Worm (Caenorhabditis elegans) whole organism, mixed stage, embryonic: ENCODE results near the gene pmk-2.

Experiments used
- M03D4.4 ChIP-seq: sonication (generic microtip); optimal IDR thresholded peaks from 2 replicates; lab custom pipeline; 2017; ENCODE audit warnings: mild to moderate bottlenecking, missing genetic modification characterization, missing compliant biosample characterization
- blmp-1 ChIP-seq: fragments of 150-350 bp; optimal IDR thresholded peaks from 2 replicates; lab custom pipeline; 2014; ENCODE audit warnings: missing biosample characterization, missing genetic modification characterization
- ceh-83 ChIP-seq: fragments of 200-800 bp; sonication (Bioruptor generic); optimal IDR thresholded peaks from 2 replicates; lab custom pipeline; 2018; ENCODE audit warnings: mild to moderate bottlenecking, missing genetic modification characterization, missing compliant biosample characterization
- ces-1 ChIP-seq: fragments of 150-350 bp; optimal IDR thresholded peaks from 2 replicates; lab custom pipeline; 2014; ENCODE audit warnings: missing biosample characterization, missing genetic modification reagents, missing genetic modification characterization
- cnd-1 ChIP-seq: fragments of 200-800 bp; sonication (Bioruptor generic); optimal IDR thresholded peaks from 2 replicates; lab custom pipeline; 2018; ENCODE audit warnings: mild to moderate bottlenecking, missing genetic modification characterization, missing compliant biosample characterization
- drap-1 ChIP-seq: fragments of 200-800 bp; sonication (Bioruptor generic); optimal IDR thresholded peaks from 3 replicates; lab custom pipeline; 2018; ENCODE audit warnings: mild to moderate bottlenecking, missing genetic modification characterization, missing compliant biosample characterization
- ham-2 ChIP-seq: fragments of 200-800 bp; sonication (Bioruptor generic); optimal IDR thresholded peaks from 2 replicates; lab custom pipeline; 2018; ENCODE audit warnings: mild to moderate bottlenecking, missing genetic modification characterization, missing compliant biosample characterization
- hlh-1 ChIP-seq: fragments of 150-350 bp; optimal IDR thresholded peaks from 2 replicates; lab custom pipeline; 2014; ENCODE audit warnings: missing biosample characterization, missing genetic modification reagents, missing genetic modification characterization
- lin-13 ChIP-seq: fragments of 150-350 bp; optimal IDR thresholded peaks from 2 replicates; lab custom pipeline; 2014; ENCODE audit warnings: missing biosample characterization, missing genetic modification characterization
- lin-32 ChIP-seq: fragments of 200-800 bp; sonication (Bioruptor generic); optimal IDR thresholded peaks from 2 replicates; lab custom pipeline; 2018; ENCODE audit warnings: mild to moderate bottlenecking, missing genetic modification characterization, missing compliant biosample characterization
- lsy-2 ChIP-seq: fragments of 150-350 bp; optimal IDR thresholded peaks from 2 replicates; lab custom pipeline; 2014; ENCODE audit warnings: missing biosample characterization, missing genetic modification characterization
- mab-5 ChIP-seq: fragments of 150-350 bp; optimal IDR thresholded peaks from 2 replicates; lab custom pipeline; 2014; ENCODE audit warnings: missing biosample characterization, missing genetic modification characterization
- mep-1 ChIP-seq: fragments of 150-350 bp; optimal IDR thresholded peaks from 2 replicates; lab custom pipeline; 2017; ENCODE audit warnings: missing biosample characterization, missing genetic modification reagents, missing genetic modification characterization, inconsistent platforms
- mls-2 ChIP-seq: sonication (generic microtip); optimal IDR thresholded peaks from 2 replicates; lab custom pipeline; 2016; ENCODE audit warnings: mild to moderate bottlenecking, missing genetic modification characterization, moderate library complexity, missing compliant biosample characterization
- nhr-12 ChIP-seq: fragments of 150-350 bp; optimal IDR thresholded peaks from 2 replicates; lab custom pipeline; 2014; ENCODE audit warnings: missing biosample characterization, missing genetic modification characterization
- nhr-2 ChIP-seq: fragments of 150-350 bp; optimal IDR thresholded peaks from 2 replicates; lab custom pipeline; 2014; ENCODE audit warnings: missing biosample characterization, missing genetic modification characterization
- nhr-237 ChIP-seq: fragments of 150-350 bp; optimal IDR thresholded peaks from 2 replicates; lab custom pipeline; 2014; ENCODE audit warnings: missing biosample characterization, missing genetic modification characterization
- nhr-28 ChIP-seq: fragments of 150-350 bp; optimal IDR thresholded peaks from 2 replicates; lab custom pipeline; 2014; ENCODE audit warnings: missing biosample characterization, missing genetic modification characterization
- pha-4 ChIP-seq: fragments of 150-350 bp; optimal IDR thresholded peaks from 2 replicates; lab custom pipeline; 2018; ENCODE audit warnings: missing biosample characterization, missing genetic modification reagents, missing genetic modification characterization
- sem-2 ChIP-seq: fragments of 200-800 bp; sonication (Bioruptor generic); optimal IDR thresholded peaks from 2 replicates; lab custom pipeline; 2018; ENCODE audit warnings: mild to moderate bottlenecking, missing genetic modification characterization, missing compliant biosample characterization
- snpc-4 ChIP-seq: fragments of 150-350 bp; optimal IDR thresholded peaks from 2 replicates; lab custom pipeline; 2014; ENCODE audit warnings: missing biosample characterization, missing genetic modification characterization
- sptf-1 ChIP-seq: sonication (generic microtip); optimal IDR thresholded peaks from 2 replicates; lab custom pipeline; 2017; ENCODE audit warnings: mild to moderate bottlenecking, missing genetic modification characterization, moderate library complexity, missing compliant biosample characterization
- tbx-8 ChIP-seq: fragments of 200-800 bp; sonication (Bioruptor generic); optimal IDR thresholded peaks from 2 replicates; lab custom pipeline; 2018; ENCODE audit warnings: mild to moderate bottlenecking, missing genetic modification characterization, moderate library complexity, missing compliant biosample characterization
- unc-120 ChIP-seq: sonication (generic microtip); optimal IDR thresholded peaks from 2 replicates; lab custom pipeline; 2017; ENCODE audit warnings: missing genetic modification characterization, missing compliant biosample characterization; ENCODE audit not compliant: poor library complexity, severe bottlenecking
- unc-62 ChIP-seq: fragments of 150-350 bp; optimal IDR thresholded peaks from 2 replicates; lab custom pipeline; 2014; ENCODE audit warnings: missing biosample characterization, missing genetic modification reagents, missing genetic modification characterization
- zip-8 ChIP-seq: fragments of 150-350 bp; optimal IDR thresholded peaks from 2 replicates; lab custom pipeline; 2014; ENCODE audit warnings: missing biosample characterization, missing genetic modification characterization

pmk-2 gene

DNA sequence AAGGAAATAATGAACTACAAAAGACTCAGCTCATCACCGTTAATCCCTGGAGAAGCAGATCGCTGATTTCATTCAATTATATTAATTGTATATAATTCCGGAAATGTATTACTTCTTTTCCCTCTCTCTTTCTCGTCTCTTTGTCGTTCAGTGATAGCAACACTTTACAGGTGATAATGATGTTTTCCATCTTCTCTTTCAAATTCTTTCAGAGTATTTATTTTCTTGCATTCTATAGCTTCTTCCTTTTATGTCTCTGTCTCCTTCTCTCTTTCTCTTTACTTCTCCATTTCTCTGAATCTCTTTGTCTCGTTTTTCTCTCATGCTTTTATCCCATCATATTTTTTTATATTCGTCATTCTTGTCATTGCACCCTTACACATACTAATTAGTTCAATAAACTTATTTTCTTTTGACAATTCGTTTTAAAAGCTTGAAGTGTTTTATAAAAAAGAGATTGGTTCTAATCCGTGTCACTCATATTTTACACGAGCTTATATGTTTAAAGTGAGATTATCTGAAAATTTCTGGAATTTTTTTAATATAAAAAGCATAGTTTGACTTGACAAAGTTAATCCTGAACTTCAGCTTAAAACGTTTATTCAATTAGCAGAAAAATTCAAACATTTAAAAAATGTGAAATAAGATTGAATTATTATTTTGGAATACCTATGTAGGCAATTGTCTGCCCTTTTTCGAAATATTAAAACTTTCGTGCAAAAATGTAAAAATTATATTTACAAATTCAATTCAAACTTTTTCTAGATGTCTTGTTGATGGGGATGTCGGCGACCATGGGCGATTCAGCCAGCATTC, at the start of gene pmk-2:
TSS of gene pmk-2 (plus strand) at position 766 of the 816 bp plus-strand sequence.
- TF ChIP-seq lsy-2 = no peak
- TF ChIP-seq snpc-4 (tag; lab: Kevin White, UChicago) = no peak
- no peak for TF ChIP-seq mls-2
- TF ChIP-seq tbx-8 (GFP tag; lab: Kevin White, UChicago) = no peak
- no peak for TF ChIP-seq lin-32 (GFP tag; lab: Kevin White, UChicago)
- TF ChIP-seq ces-1 (GFP tag; lab: Kevin White, UChicago) = peak; percentile 69

DNA sequence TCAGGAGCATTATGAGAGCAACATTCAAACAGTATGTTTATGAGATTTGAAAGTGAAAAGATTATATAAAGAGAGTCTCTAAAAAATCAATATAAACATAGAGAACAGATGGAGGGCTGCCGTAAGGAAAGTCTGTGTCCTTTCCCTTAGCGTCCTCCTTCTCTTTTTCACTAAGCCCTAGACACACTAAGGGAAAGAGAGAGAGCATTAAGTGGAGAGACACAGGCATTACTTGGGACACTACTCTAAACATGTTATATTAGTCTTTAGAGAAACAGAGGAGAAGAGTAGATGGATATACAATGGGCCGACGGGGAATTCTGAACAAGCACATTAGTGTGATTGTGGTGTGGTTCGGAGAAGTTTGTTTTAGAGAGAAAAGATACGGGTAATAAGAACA, 46.9 kb upstream of the pmk-2 start:
- TF ChIP-seq lsy-2 = no peak
- no peak for TF ChIP-seq zip-8 (tag; lab: Kevin White, UChicago)
- no peak for TF ChIP-seq mab-5 (tag; lab: Kevin White, UChicago)
- no peak for TF ChIP-seq sptf-1 (tag; lab: Kevin White, UChicago)
- TF ChIP-seq ces-1 (GFP tag; lab: Kevin White, UChicago) = peak; percentile 75
- no peak for TF ChIP-seq unc-62 (GFP tag; lab: Kevin White, UChicago)
- TF ChIP-seq ham-2 (GFP tag; lab: Kevin White, UChicago) = no peak
- TF ChIP-seq nhr-2 (tag; lab: Kevin White, UChicago) = no peak

DNA sequence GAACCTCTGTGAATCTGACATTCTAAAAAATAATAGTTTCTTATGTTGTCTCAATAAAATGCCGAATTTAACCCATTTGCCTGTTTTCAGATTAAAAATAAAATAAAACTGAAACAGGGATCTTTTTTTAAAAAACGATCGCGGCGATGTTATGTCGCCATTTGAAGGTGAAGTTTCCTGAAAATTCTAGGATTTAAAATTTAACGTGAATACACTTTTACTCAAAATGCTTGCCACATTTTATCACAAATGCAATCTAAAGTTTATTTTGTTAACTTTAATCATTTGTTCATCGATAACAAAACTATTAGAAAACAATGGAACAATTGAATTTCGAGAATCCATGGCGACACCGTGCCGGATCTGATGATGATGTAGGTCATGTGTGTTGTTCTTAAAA, 43.7 kb upstream of the pmk-2 start, which contains the start of gene Y42H9AR.2:
TSS of gene Y42H9AR.2 (plus strand) at position 301 of the 400 bp plus-strand sequence.
- no peak for TF ChIP-seq mep-1 (tag; lab: Kevin White, UChicago)
- no peak for TF ChIP-seq zip-8 (tag; lab: Kevin White, UChicago)
- no peak for TF ChIP-seq cnd-1 (tag; lab: Kevin White, UChicago)
- no peak for TF ChIP-seq M03D4.4 (tag; lab: Kevin White, UChicago)
- TF ChIP-seq pha-4 (tag; lab: Kevin White, UChicago) = no peak
- TF ChIP-seq ces-1 (GFP tag; lab: Kevin White, UChicago) = no peak
- TF ChIP-seq snpc-4 (tag; lab: Kevin White, UChicago) = no peak

DNA sequence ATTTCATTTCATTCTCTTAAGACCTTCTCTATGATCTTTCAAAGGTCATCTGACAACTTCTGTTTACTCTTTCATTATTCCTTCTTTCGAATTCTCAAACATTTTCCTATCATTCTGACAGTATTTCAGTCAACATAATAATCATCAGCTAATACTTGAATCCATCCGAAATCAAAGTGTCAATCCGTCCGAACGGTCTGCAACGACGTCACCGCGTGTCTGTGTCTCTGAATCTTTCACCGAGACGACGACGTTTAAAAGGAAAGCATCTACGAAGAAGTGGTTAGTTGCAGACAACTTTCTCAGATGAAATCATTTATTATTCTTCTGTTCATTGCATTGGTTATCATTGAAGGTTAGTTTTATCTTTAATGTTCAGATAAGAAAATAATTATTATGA, 41.1 kb upstream of the pmk-2 start, which contains the start of gene Y42H9AR.5:
TSS of gene Y42H9AR.5 (plus strand) at position 301 of the 400 bp plus-strand sequence.
- TF ChIP-seq unc-120 (tag; lab: Kevin White, UChicago) = no peak
- TF ChIP-seq nhr-237 (tag; lab: Kevin White, UChicago) = no peak
- no peak for TF ChIP-seq nhr-28 (tag; lab: Kevin White, UChicago)
- TF ChIP-seq drap-1 = no peak
- no peak for TF ChIP-seq snpc-4 (tag; lab: Kevin White, UChicago)
- no peak for TF ChIP-seq lsy-2
- TF ChIP-seq sptf-1 (tag; lab: Kevin White, UChicago) = no peak
- TF ChIP-seq blmp-1 (tag; lab: Kevin White, UChicago) = no peak
- no peak for TF ChIP-seq mls-2

DNA sequence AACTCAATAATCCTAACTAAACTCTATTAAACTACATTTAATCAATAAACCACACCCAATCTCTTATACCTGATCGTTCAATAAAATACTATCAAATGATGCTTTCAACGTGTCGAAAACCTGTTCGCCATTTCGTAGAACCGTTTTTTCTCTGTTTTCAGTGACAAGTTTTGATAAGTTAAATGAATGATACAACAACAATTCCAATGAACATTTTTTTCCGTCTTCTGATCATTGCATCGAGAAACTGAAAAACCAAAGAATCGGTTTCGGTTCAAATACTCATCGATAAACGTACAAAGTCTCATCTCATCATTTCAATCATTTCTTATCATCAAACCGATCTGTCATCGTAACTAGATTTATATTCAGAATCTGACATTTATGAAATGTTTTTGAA, 40.1 kb upstream of the pmk-2 start:
- no peak for TF ChIP-seq lin-13 (tag; lab: Kevin White, UChicago)
- TF ChIP-seq nhr-12 (tag; lab: Kevin White, UChicago) = no peak
- TF ChIP-seq hlh-1 = no peak
- TF ChIP-seq mls-2 = no peak
- no peak for TF ChIP-seq nhr-2 (tag; lab: Kevin White, UChicago)
- TF ChIP-seq ces-1 (GFP tag; lab: Kevin White, UChicago) = no peak
- no peak for TF ChIP-seq ceh-83 (GFP tag; lab: Kevin White, UChicago)

DNA sequence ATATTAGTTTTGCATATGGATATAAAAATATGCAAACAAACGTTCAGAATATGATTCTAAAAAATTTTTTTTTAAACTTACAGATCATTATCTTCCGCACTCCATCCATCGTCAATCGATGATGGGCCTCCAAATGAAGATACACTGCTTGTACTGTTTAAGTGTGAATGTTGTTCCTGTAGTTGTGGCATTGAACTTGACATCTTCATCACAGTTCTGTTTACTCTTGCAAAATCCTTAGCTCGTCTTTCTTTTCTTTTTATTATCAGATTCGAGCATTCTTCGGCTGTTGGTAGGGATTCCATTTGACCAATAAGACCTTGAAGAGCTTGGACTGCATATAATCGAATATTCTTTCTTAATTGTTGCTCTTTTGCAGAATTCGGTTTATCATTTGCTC, 38.2 kb upstream of the pmk-2 start:
- no peak for TF ChIP-seq mep-1 (tag; lab: Kevin White, UChicago)
- TF ChIP-seq lsy-2 = no peak
- TF ChIP-seq mls-2 = no peak
- TF ChIP-seq nhr-237 (tag; lab: Kevin White, UChicago) = no peak
- TF ChIP-seq nhr-2 (tag; lab: Kevin White, UChicago) = no peak
- no peak for TF ChIP-seq unc-120 (tag; lab: Kevin White, UChicago)
- TF ChIP-seq sptf-1 (tag; lab: Kevin White, UChicago) = no peak
- no peak for TF ChIP-seq snpc-4 (tag; lab: Kevin White, UChicago)
- TF ChIP-seq ceh-83 (GFP tag; lab: Kevin White, UChicago) = no peak
- TF ChIP-seq unc-62 (GFP tag; lab: Kevin White, UChicago) = no peak
- no peak for TF ChIP-seq nhr-28 (tag; lab: Kevin White, UChicago)
- TF ChIP-seq pha-4 (tag; lab: Kevin White, UChicago) = no peak
- no peak for TF ChIP-seq mab-5 (tag; lab: Kevin White, UChicago)
- no peak for TF ChIP-seq sem-2 (GFP tag; lab: Kevin White, UChicago)
